Worm (Caenorhabditis elegans) whole organism, L4 larva: ENCODE data around the gene usp-33.
A peak's percentile ranks its signal among the peaks of the same experiment; 100 is the strongest.

Experiments
- Y5F2A.4 ChIP-seq: fragments of 200-800 bp; sonication (Bioruptor generic); optimal IDR thresholded peaks from 2 replicates; lab custom pipeline; 2018; ENCODE audit warnings: mild to moderate bottlenecking, missing genetic modification characterization, missing compliant biosample characterization
- aha-1 ChIP-seq: fragments of 150-350 bp; peaks from one replicate; lab custom pipeline; 2014; ENCODE audit warnings: missing biosample characterization, missing genetic modification characterization
- attf-4 ChIP-seq: sonication (generic microtip); optimal IDR thresholded peaks from 3 replicates; lab custom pipeline; 2017; ENCODE audit warnings: missing biosample characterization, missing genetic modification characterization
- ceh-28 ChIP-seq: fragments of 150-350 bp; optimal IDR thresholded peaks from 2 replicates; lab custom pipeline; 2014; ENCODE audit warnings: missing biosample characterization, missing genetic modification reagents, missing genetic modification characterization
- ceh-62 ChIP-seq: sonication (generic microtip); optimal IDR thresholded peaks from 2 replicates; lab custom pipeline; 2017; ENCODE audit warnings: missing biosample characterization, missing genetic modification characterization
- ces-1 ChIP-seq: fragments of 150-350 bp; sonication (generic microtip); optimal IDR thresholded peaks from 4 replicates; lab custom pipeline; 2014; ENCODE audit warnings: missing biosample characterization, missing genetic modification reagents, missing genetic modification characterization
- ctbp-1 ChIP-seq: fragments of 200-800 bp; sonication (Bioruptor generic); IDR thresholded peaks from 2 replicates; pipeline ENCODE4 v1.3.6; 2022; ENCODE audit warnings: missing genetic modification reagents, missing genetic modification characterization, missing compliant biosample characterization
- daf-12 ChIP-seq: fragments of 150-350 bp; optimal IDR thresholded peaks from 2 replicates; lab custom pipeline; 2014; ENCODE audit warnings: missing biosample characterization, missing genetic modification reagents, missing genetic modification characterization
- daf-16 ChIP-seq, 3 experiments: sonication (generic microtip); optimal IDR thresholded peaks; 2 replicates each; lab custom pipeline; 2016 to 2017; ENCODE audit warnings: missing genetic modification characterization in 3 of 3, missing genetic modification reagents in 3 of 3, mild to moderate bottlenecking in 2 of 3, missing compliant biosample characterization in 2 of 3, missing biosample characterization in 1 of 3, moderate library complexity in 1 of 3
- duxl-1 ChIP-seq: sonication (generic microtip); optimal IDR thresholded peaks from 2 replicates; lab custom pipeline; 2016; ENCODE audit warnings: mild to moderate bottlenecking, missing genetic modification characterization, moderate library complexity, missing compliant biosample characterization; ENCODE audit not compliant: poor library complexity
- dve-1 ChIP-seq: sonication (generic microtip); optimal IDR thresholded peaks from 2 replicates; lab custom pipeline; 2017; ENCODE audit warnings: antibody characterized with exemption, mild to moderate bottlenecking, missing genetic modification characterization, missing compliant biosample characterization; ENCODE audit not compliant: insufficient read depth
- fkh-10 ChIP-seq: fragments of 150-350 bp; optimal IDR thresholded peaks from 2 replicates; lab custom pipeline; 2014; ENCODE audit warnings: missing biosample characterization, missing genetic modification reagents, missing genetic modification characterization
- hlh-30 ChIP-seq: sonication (generic microtip); optimal IDR thresholded peaks from 2 replicates; lab custom pipeline; 2017; ENCODE audit warnings: antibody characterized with exemption, mild to moderate bottlenecking, missing genetic modification characterization, missing compliant biosample characterization; ENCODE audit not compliant: insufficient read depth
- hmg-1.1 ChIP-seq: fragments of 200-800 bp; sonication (Bioruptor generic); IDR thresholded peaks from 2 replicates; pipeline ENCODE4 v1.3.6; 2022; ENCODE audit warnings: missing genetic modification reagents, missing genetic modification characterization, missing compliant biosample characterization
- lin-38 ChIP-seq: fragments of 200-800 bp; sonication (Bioruptor generic); IDR thresholded peaks from 2 replicates; pipeline ENCODE4 v1.3.6; 2022; ENCODE audit warnings: missing genetic modification reagents, missing genetic modification characterization, missing compliant biosample characterization
- lin-39 ChIP-seq: fragments of 150-350 bp; optimal IDR thresholded peaks from 2 replicates; lab custom pipeline; 2014; ENCODE audit warnings: missing biosample characterization, missing genetic modification reagents, missing genetic modification characterization
- lsy-2 ChIP-seq, 2 experiments: fragments of 150-350 bp in 1 of 2; sonication (generic microtip) in 1 of 2; optimal IDR thresholded peaks; 2 replicates each; lab custom pipeline; 2014 to 2017; ENCODE audit warnings: missing biosample characterization in 2 of 2, missing genetic modification characterization in 2 of 2
- mdl-1 ChIP-seq, 2 experiments: fragments of 150-350 bp in 1 of 2; sonication (generic microtip) in 1 of 2; optimal IDR thresholded peaks; 2 replicates each; lab custom pipeline; 2014 to 2017; ENCODE audit warnings: missing biosample characterization in 2 of 2, missing genetic modification characterization in 2 of 2
- mep-1 ChIP-seq: fragments of 150-350 bp; sonication (generic microtip); optimal IDR thresholded peaks from 3 replicates; lab custom pipeline; 2014; ENCODE audit warnings: missing biosample characterization, missing genetic modification characterization
- nhr-102 ChIP-seq: sonication (generic microtip); optimal IDR thresholded peaks from 2 replicates; lab custom pipeline; 2016; ENCODE audit warnings: mild to moderate bottlenecking, missing genetic modification characterization, moderate library complexity, missing compliant biosample characterization
- nhr-237 ChIP-seq: sonication (generic microtip); optimal IDR thresholded peaks from 2 replicates; lab custom pipeline; 2017; ENCODE audit warnings: missing biosample characterization, missing genetic modification characterization
- nhr-28 ChIP-seq: fragments of 150-350 bp; optimal IDR thresholded peaks from 2 replicates; lab custom pipeline; 2014; ENCODE audit warnings: missing biosample characterization, missing genetic modification characterization
- nhr-42 ChIP-seq: fragments of 200-800 bp; sonication (Bioruptor generic); IDR thresholded peaks from 2 replicates; pipeline ENCODE4 v1.3.6; 2022; ENCODE audit warnings: missing genetic modification characterization, missing compliant biosample characterization
- php-3 ChIP-seq: fragments of 200-800 bp; sonication (Bioruptor generic); IDR thresholded peaks from 2 replicates; pipeline ENCODE4 v1.3.6; 2022; ENCODE audit warnings: missing genetic modification reagents, missing genetic modification characterization, missing compliant biosample characterization
- rbr-2 ChIP-seq: sonication (generic microtip); optimal IDR thresholded peaks from 2 replicates; lab custom pipeline; 2016; ENCODE audit warnings: missing genotype, missing genetic modification characterization, missing compliant biosample characterization
- skn-1 ChIP-seq: fragments of 150-350 bp; optimal IDR thresholded peaks from 2 replicates; lab custom pipeline; 2014; ENCODE audit warnings: missing biosample characterization, missing genetic modification characterization
- snpc-1.2 ChIP-seq: fragments of 200-800 bp; sonication (Bioruptor generic); IDR thresholded peaks from 2 replicates; pipeline ENCODE4 v1.3.6; 2022; ENCODE audit warnings: missing genetic modification reagents, missing genetic modification characterization, missing compliant biosample characterization
- snpc-4 ChIP-seq: fragments of 150-350 bp; optimal IDR thresholded peaks from 2 replicates; lab custom pipeline; 2014; ENCODE audit warnings: missing biosample characterization, missing genetic modification characterization
- tag-97 ChIP-seq: fragments of 200-800 bp; sonication (Bioruptor generic); IDR thresholded peaks from 2 replicates; pipeline ENCODE4 v1.3.6; 2022; ENCODE audit warnings: missing genetic modification characterization, missing compliant biosample characterization
- unc-130 ChIP-seq: sonication (generic microtip); optimal IDR thresholded peaks from 2 replicates; lab custom pipeline; 2016; ENCODE audit warnings: missing genetic modification reagents, missing genetic modification characterization, missing compliant biosample characterization
- unc-62 ChIP-seq, 3 experiments: fragments of 150-350 bp in 1 of 3; sonication (generic microtip); optimal IDR thresholded peaks in 2 of 3; peaks in 1 of 3; 1 replicate in 1 of 3; 2 replicates in 2 of 3; lab custom pipeline; 2014 to 2017; ENCODE audit warnings: missing biosample characterization in 3 of 3, missing genetic modification characterization in 3 of 3, missing genetic modification reagents in 3 of 3, missing genotype in 1 of 3
- vab-7 ChIP-seq: fragments of 200-800 bp; sonication (Bioruptor generic); IDR thresholded peaks from 2 replicates; pipeline ENCODE4 v1.3.6; 2022; ENCODE audit warnings: missing genetic modification reagents, missing genetic modification characterization, missing compliant biosample characterization
- zfp-2 ChIP-seq: sonication (generic microtip); optimal IDR thresholded peaks from 2 replicates; lab custom pipeline; 2016; ENCODE audit warnings: mild to moderate bottlenecking, missing genetic modification characterization, missing compliant biosample characterization
- ztf-11 ChIP-seq: fragments of 150-350 bp; optimal IDR thresholded peaks from 2 replicates; lab custom pipeline; 2014; ENCODE audit warnings: missing biosample characterization, missing genetic modification characterization

usp-33 gene

ce11 chrX:15630790-15631204, 39.6 kb downstream of the usp-33 start (continued):
- TF ChIP-seq rbr-2 (tag; lab: Kevin White, UChicago), result peak; percentile 39

- TF ChIP-seq hmg-1.1 (GFP tag; lab: Robert Waterston, UW), result 0 out of 2 replicates have a peak, but pooled peaks have one; percentile 15
- TF ChIP-seq nhr-237, result no peak
- TF ChIP-seq ces-1 (GFP tag; lab: Kevin White, UChicago), result peak; percentile 67
- peak; percentile 65 for TF ChIP-seq ctbp-1 (GFP tag; lab: Robert Waterston, UW)
- TF ChIP-seq nhr-28, result no peak
- no peak for TF ChIP-seq lin-38 (GFP tag; lab: Robert Waterston, UW)
- TF ChIP-seq ceh-28, result no peak
- no peak for TF ChIP-seq daf-16 (GFP tag; optimal IDR thresholded peaks at IDR 0.05; lab: Kevin White, UChicago)
- TF ChIP-seq daf-16 (tag; optimal IDR thresholded peaks at IDR 0.05; lab: Kevin White, UChicago), result no peak
- TF ChIP-seq lin-39 (tag; lab: Kevin White, UChicago), result no peak
- TF ChIP-seq lsy-2 (tag; optimal IDR thresholded peaks at IDR 0.05; lab: Kevin White, UChicago), result peak in 1 of 2 experiments; percentile 46
- TF ChIP-seq mep-1, result peak; percentile 37
- TF ChIP-seq nhr-42 (GFP tag; lab: Robert Waterston, UW), result no peak
- TF ChIP-seq unc-62 (GFP tag; optimal IDR thresholded peaks at IDR 0.05 in 1 of 2; lab: Kevin White, UChicago), result peak in 1 of 2 experiments; percentile 82
- no peak for TF ChIP-seq unc-62 (tag; optimal IDR thresholded peaks at IDR 0.05; lab: Kevin White, UChicago)
- TF ChIP-seq snpc-1.2 (GFP tag; lab: Robert Waterston, UW), result no peak
- TF ChIP-seq vab-7 (GFP tag; lab: Robert Waterston, UW), result no peak
- peak; percentile 75 for TF ChIP-seq fkh-10 (GFP tag; lab: Kevin White, UChicago)
- TF ChIP-seq duxl-1 (tag; lab: Kevin White, UChicago), result no peak
- no peak for TF ChIP-seq php-3 (GFP tag; lab: Robert Waterston, UW)
- no peak for TF ChIP-seq daf-12 (tag; lab: Kevin White, UChicago)
- TF ChIP-seq skn-1 (tag; lab: Kevin White, UChicago), result no peak
- peak; percentile 5 for TF ChIP-seq hlh-30
- TF ChIP-seq mdl-1 (tag; optimal IDR thresholded peaks at IDR 0.05; lab: Kevin White, UChicago), result no peak
- TF ChIP-seq, all 104 proteins: peak for 8
Observed at ce11 chrX:15633964-15634363, 42.8 kb downstream of the usp-33 start.

- TF ChIP-seq ces-1 (GFP tag; lab: Kevin White, UChicago) (no peak), aha-1 (tag; lab: Kevin White, UChicago) (peak; percentile 34)
Observed at ce11 chrX:15640603-15641002, 49.4 kb downstream of the usp-33 start, which contains the start of gene K09E9.7. Gene K09E9.7 (plus strand): TSS chrX:15640903.

ce11 chrX:15641380-15641779, 50.2 kb downstream of the usp-33 start:
- no peak for TF ChIP-seq dve-1 (tag; lab: Kevin White, UChicago)
- TF ChIP-seq unc-62 (GFP tag; optimal IDR thresholded peaks at IDR 0.05 in 1 of 2; lab: Kevin White, UChicago), result peak in 1 of 2 experiments; percentile 97
- TF ChIP-seq unc-62 (tag; optimal IDR thresholded peaks at IDR 0.05; lab: Kevin White, UChicago), result no peak

ce11 chrX:15642638-15643037, 51.5 kb downstream of the usp-33 start, which contains the start of gene H08J19.1:
Gene H08J19.1 (plus strand): TSS chrX:15642938.
- TF ChIP-seq hlh-30 (no peak), attf-4 (tag; lab: Kevin White, UChicago) (no peak), rbr-2 (tag; lab: Kevin White, UChicago) (no peak), Y5F2A.4 (GFP tag; lab: Kevin White, UChicago) (no peak), zfp-2 (tag; lab: Kevin White, UChicago) (no peak), nhr-102 (tag; lab: Kevin White, UChicago) (no peak), tag-97 (GFP tag; lab: Robert Waterston, UW) (no peak), snpc-4 (no peak), ztf-11 (tag; lab: Kevin White, UChicago) (no peak), unc-130 (GFP tag; lab: Kevin White, UChicago) (no peak), ceh-62 (tag; lab: Kevin White, UChicago) (no peak)
- TF ChIP-seq, all 104 proteins: peak for 0
